Worm (Caenorhabditis elegans) whole organism, mixed stage, embryonic: ENCODE results near the gene T01G5.7.

Experiments
- bed-3 ChIP-seq: fragments of 200-800 bp; sonication (Bioruptor generic); optimal IDR thresholded peaks from 3 replicates; lab custom pipeline; 2018; ENCODE audit warnings: mild to moderate bottlenecking, missing genetic modification characterization, moderate library complexity, missing compliant biosample characterization
- blmp-1 ChIP-seq: fragments of 150-350 bp; optimal IDR thresholded peaks from 2 replicates; lab custom pipeline; 2014; ENCODE audit warnings: missing biosample characterization, missing genetic modification characterization
- ceh-39 ChIP-seq: fragments of 150-350 bp; optimal IDR thresholded peaks from 2 replicates; lab custom pipeline; 2014; ENCODE audit warnings: missing biosample characterization, missing genetic modification characterization
- ceh-43 ChIP-seq: fragments of 200-800 bp; sonication (Bioruptor generic); optimal IDR thresholded peaks from 2 replicates; lab custom pipeline; 2018; ENCODE audit warnings: mild to moderate bottlenecking, missing genetic modification characterization, moderate library complexity, missing compliant biosample characterization
- ces-1 ChIP-seq: fragments of 150-350 bp; optimal IDR thresholded peaks from 2 replicates; lab custom pipeline; 2014; ENCODE audit warnings: missing biosample characterization, missing genetic modification reagents, missing genetic modification characterization
- drap-1 ChIP-seq: fragments of 200-800 bp; sonication (Bioruptor generic); optimal IDR thresholded peaks from 3 replicates; lab custom pipeline; 2018; ENCODE audit warnings: mild to moderate bottlenecking, missing genetic modification characterization, missing compliant biosample characterization
- elt-1 ChIP-seq: sonication (generic microtip); optimal IDR thresholded peaks from 2 replicates; lab custom pipeline; 2017; ENCODE audit warnings: missing genetic modification characterization, mild to moderate bottlenecking, missing compliant biosample characterization, antibody characterized with exemption, moderate library complexity, borderline replicate concordance; ENCODE audit not compliant: insufficient read depth
- flh-1 ChIP-seq: fragments of 200-800 bp; sonication (Bioruptor generic); optimal IDR thresholded peaks from 2 replicates; lab custom pipeline; 2018; ENCODE audit warnings: mild to moderate bottlenecking, missing genetic modification characterization, moderate library complexity, missing compliant biosample characterization
- ham-2 ChIP-seq: fragments of 200-800 bp; sonication (Bioruptor generic); optimal IDR thresholded peaks from 2 replicates; lab custom pipeline; 2018; ENCODE audit warnings: mild to moderate bottlenecking, missing genetic modification characterization, missing compliant biosample characterization
- hlh-1 ChIP-seq: fragments of 150-350 bp; optimal IDR thresholded peaks from 2 replicates; lab custom pipeline; 2014; ENCODE audit warnings: missing biosample characterization, missing genetic modification reagents, missing genetic modification characterization
- lin-13 ChIP-seq: fragments of 150-350 bp; optimal IDR thresholded peaks from 2 replicates; lab custom pipeline; 2014; ENCODE audit warnings: missing biosample characterization, missing genetic modification characterization
- lin-32 ChIP-seq: fragments of 200-800 bp; sonication (Bioruptor generic); optimal IDR thresholded peaks from 2 replicates; lab custom pipeline; 2018; ENCODE audit warnings: mild to moderate bottlenecking, missing genetic modification characterization, missing compliant biosample characterization
- lsy-2 ChIP-seq: fragments of 150-350 bp; optimal IDR thresholded peaks from 2 replicates; lab custom pipeline; 2014; ENCODE audit warnings: missing biosample characterization, missing genetic modification characterization
- mep-1 ChIP-seq: fragments of 150-350 bp; optimal IDR thresholded peaks from 2 replicates; lab custom pipeline; 2017; ENCODE audit warnings: missing biosample characterization, missing genetic modification reagents, missing genetic modification characterization, inconsistent platforms
- mls-2 ChIP-seq: sonication (generic microtip); optimal IDR thresholded peaks from 2 replicates; lab custom pipeline; 2016; ENCODE audit warnings: mild to moderate bottlenecking, missing genetic modification characterization, moderate library complexity, missing compliant biosample characterization
- nhr-12 ChIP-seq: fragments of 150-350 bp; optimal IDR thresholded peaks from 2 replicates; lab custom pipeline; 2014; ENCODE audit warnings: missing biosample characterization, missing genetic modification characterization
- nhr-2 ChIP-seq: fragments of 150-350 bp; optimal IDR thresholded peaks from 2 replicates; lab custom pipeline; 2014; ENCODE audit warnings: missing biosample characterization, missing genetic modification characterization
- nhr-28 ChIP-seq: fragments of 150-350 bp; optimal IDR thresholded peaks from 2 replicates; lab custom pipeline; 2014; ENCODE audit warnings: missing biosample characterization, missing genetic modification characterization
- nhr-76 ChIP-seq: sonication (generic microtip); optimal IDR thresholded peaks from 2 replicates; lab custom pipeline; 2017; ENCODE audit warnings: missing biosample characterization, missing genetic modification characterization
- pha-4 ChIP-seq: fragments of 150-350 bp; optimal IDR thresholded peaks from 2 replicates; lab custom pipeline; 2018; ENCODE audit warnings: missing biosample characterization, missing genetic modification reagents, missing genetic modification characterization
- sem-2 ChIP-seq: fragments of 200-800 bp; sonication (Bioruptor generic); optimal IDR thresholded peaks from 2 replicates; lab custom pipeline; 2018; ENCODE audit warnings: mild to moderate bottlenecking, missing genetic modification characterization, missing compliant biosample characterization
- snpc-4 ChIP-seq: fragments of 150-350 bp; optimal IDR thresholded peaks from 2 replicates; lab custom pipeline; 2014; ENCODE audit warnings: missing biosample characterization, missing genetic modification characterization
- sptf-1 ChIP-seq: sonication (generic microtip); optimal IDR thresholded peaks from 2 replicates; lab custom pipeline; 2017; ENCODE audit warnings: mild to moderate bottlenecking, missing genetic modification characterization, moderate library complexity, missing compliant biosample characterization
- tbx-8 ChIP-seq: fragments of 200-800 bp; sonication (Bioruptor generic); optimal IDR thresholded peaks from 2 replicates; lab custom pipeline; 2018; ENCODE audit warnings: mild to moderate bottlenecking, missing genetic modification characterization, moderate library complexity, missing compliant biosample characterization
- unc-120 ChIP-seq: sonication (generic microtip); optimal IDR thresholded peaks from 2 replicates; lab custom pipeline; 2017; ENCODE audit warnings: missing genetic modification characterization, missing compliant biosample characterization; ENCODE audit not compliant: poor library complexity, severe bottlenecking
- unc-39 ChIP-seq: fragments of 150-350 bp; optimal IDR thresholded peaks from 2 replicates; lab custom pipeline; 2014; ENCODE audit warnings: missing biosample characterization, missing genetic modification characterization
- unc-62 ChIP-seq: fragments of 150-350 bp; optimal IDR thresholded peaks from 2 replicates; lab custom pipeline; 2014; ENCODE audit warnings: missing biosample characterization, missing genetic modification reagents, missing genetic modification characterization
- zip-8 ChIP-seq: fragments of 150-350 bp; optimal IDR thresholded peaks from 2 replicates; lab custom pipeline; 2014; ENCODE audit warnings: missing biosample characterization, missing genetic modification characterization
- ztf-11 ChIP-seq: fragments of 150-350 bp; optimal IDR thresholded peaks from 2 replicates; lab custom pipeline; 2014; ENCODE audit warnings: missing biosample characterization, missing genetic modification characterization

Gene T01G5.7

DNA sequence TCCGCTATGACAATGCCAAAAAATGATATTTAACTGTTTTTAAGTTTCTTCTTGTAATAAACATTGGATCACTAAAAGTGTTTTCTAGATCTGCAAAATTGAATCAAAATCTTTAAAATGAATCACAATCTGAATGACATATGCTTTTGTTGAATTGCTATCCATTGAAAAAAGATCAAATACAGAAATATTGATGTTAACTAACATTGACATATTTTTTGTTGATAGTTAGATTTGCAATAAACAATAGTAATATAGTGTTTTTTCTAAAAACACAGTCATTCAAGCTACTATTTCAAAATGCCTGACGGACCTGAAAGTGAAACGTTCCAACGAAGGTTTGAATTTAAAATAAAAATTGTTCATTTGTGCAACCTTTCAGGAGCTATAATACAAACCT is 38.9 kb downstream of the T01G5.7 start, which contains the start of gene T09F5.2:
T09F5.2 (plus strand) TSS at position 301 of the 400 bp plus-strand sequence.
- TF ChIP-seq zip-8 (tag; lab: Kevin White, UChicago) (no peak), unc-62 (no peak), lin-13 (tag; lab: Kevin White, UChicago) (no peak), ztf-11 (tag; lab: Kevin White, UChicago) (no peak), sem-2 (no peak), sptf-1 (no peak), mls-2 (no peak), snpc-4 (tag; lab: Kevin White, UChicago) (no peak), lin-32 (GFP tag; lab: Kevin White, UChicago) (no peak), elt-1 (tag; lab: Kevin White, UChicago) (no peak), unc-120 (tag; lab: Kevin White, UChicago) (no peak), flh-1 (GFP tag; lab: Kevin White, UChicago) (no peak), tbx-8 (GFP tag; lab: Kevin White, UChicago) (no peak)

- TF ChIP-seq ceh-39 (tag; lab: Kevin White, UChicago) (no peak), nhr-76 (tag; lab: Kevin White, UChicago) (no peak), ham-2 (no peak), pha-4 (tag; lab: Kevin White, UChicago) (no peak), zip-8 (tag; lab: Kevin White, UChicago) (no peak), nhr-28 (tag; lab: Kevin White, UChicago) (no peak), ces-1 (GFP tag; lab: Kevin White, UChicago) (no peak)
- TF ChIP-seq, all 35 proteins: peak for 0
Observed at ce11 chrV:15152010-15152409, 40.2 kb downstream of the T01G5.7 start.

DNA sequence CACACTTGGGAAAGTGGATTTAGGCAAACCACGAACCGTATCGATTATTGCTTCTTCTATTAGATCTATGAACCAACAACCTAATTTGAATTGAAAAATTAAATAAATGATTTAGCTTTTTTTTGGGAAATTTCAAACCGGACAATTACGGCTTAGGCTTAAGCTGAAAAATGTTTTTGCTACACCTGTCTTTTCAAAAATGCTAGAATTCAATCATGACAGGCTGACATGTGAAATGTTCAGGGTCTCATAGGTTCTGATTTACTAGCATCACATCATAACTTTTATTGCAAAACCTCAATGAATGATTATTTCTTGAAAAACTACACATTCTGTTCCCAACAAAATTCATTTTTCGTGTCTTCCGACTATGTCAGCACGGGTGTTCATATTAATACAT is 41.5 kb downstream of the T01G5.7 start, which contains the start of gene srh-55:
srh-55 (plus strand) TSS at position 301 of the 400 bp plus-strand sequence.
- TF ChIP-seq flh-1 (GFP tag; lab: Kevin White, UChicago): no peak
- no peak for TF ChIP-seq nhr-76 (tag; lab: Kevin White, UChicago)
- TF ChIP-seq unc-120 (tag; lab: Kevin White, UChicago): no peak
- TF ChIP-seq ceh-39 (tag; lab: Kevin White, UChicago): no peak
- TF ChIP-seq ceh-43 (GFP tag; lab: Kevin White, UChicago): no peak
- TF ChIP-seq nhr-12: no peak
- TF ChIP-seq tbx-8 (GFP tag; lab: Kevin White, UChicago): no peak
- no peak for TF ChIP-seq snpc-4 (tag; lab: Kevin White, UChicago)
- no peak for TF ChIP-seq pha-4 (tag; lab: Kevin White, UChicago)
- no peak for TF ChIP-seq lin-13 (tag; lab: Kevin White, UChicago)
- TF ChIP-seq unc-62: no peak
- no peak for TF ChIP-seq nhr-28 (tag; lab: Kevin White, UChicago)
- TF ChIP-seq lsy-2 (tag; lab: Kevin White, UChicago): no peak
- TF ChIP-seq sem-2: no peak

- no peak for TF ChIP-seq ces-1 (GFP tag; lab: Kevin White, UChicago)
- no peak for TF ChIP-seq sptf-1
- TF ChIP-seq ham-2: no peak
- no peak for TF ChIP-seq pha-4 (tag; lab: Kevin White, UChicago)
- TF ChIP-seq lin-32 (GFP tag; lab: Kevin White, UChicago): no peak
- TF ChIP-seq nhr-28 (tag; lab: Kevin White, UChicago): no peak
- no peak for TF ChIP-seq nhr-2 (tag; lab: Kevin White, UChicago)
- TF ChIP-seq nhr-76 (tag; lab: Kevin White, UChicago): no peak
- TF ChIP-seq zip-8 (tag; lab: Kevin White, UChicago): no peak
- no peak for TF ChIP-seq bed-3
- TF ChIP-seq mls-2: no peak
- TF ChIP-seq, all 35 proteins: peak for 0
Observed at ce11 chrV:15156504-15156903, 44.7 kb downstream of the T01G5.7 start.

DNA sequence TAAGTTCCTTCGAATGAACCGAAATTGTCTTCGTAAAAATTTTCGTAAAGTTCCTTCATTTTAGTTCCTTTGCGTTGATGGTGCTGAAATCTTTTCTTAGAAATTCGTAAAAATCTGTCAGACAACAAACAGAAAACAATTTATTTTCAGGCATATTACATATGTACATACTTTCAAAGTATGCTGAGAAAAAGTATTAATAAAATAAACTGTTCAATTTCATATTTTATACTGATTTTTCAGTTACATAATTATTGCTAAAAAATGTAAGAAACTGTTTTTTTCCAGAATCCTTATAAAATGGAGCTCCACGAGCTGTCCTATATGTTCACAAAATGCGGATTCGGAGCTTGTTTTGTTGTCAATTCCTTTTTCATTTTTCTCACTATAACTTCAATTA is 46.9 kb downstream of the T01G5.7 start, which contains the start of gene str-45:
str-45 (plus strand) TSS at position 301 of the 400 bp plus-strand sequence.
- TF ChIP-seq lin-13 (tag; lab: Kevin White, UChicago): no peak
- no peak for TF ChIP-seq unc-39
- TF ChIP-seq ces-1 (GFP tag; lab: Kevin White, UChicago): no peak
- no peak for TF ChIP-seq zip-8 (tag; lab: Kevin White, UChicago)
- no peak for TF ChIP-seq drap-1 (GFP tag; lab: Kevin White, UChicago)
- no peak for TF ChIP-seq flh-1 (GFP tag; lab: Kevin White, UChicago)
- no peak for TF ChIP-seq blmp-1 (tag; lab: Kevin White, UChicago)
- no peak for TF ChIP-seq tbx-8 (GFP tag; lab: Kevin White, UChicago)
- no peak for TF ChIP-seq mep-1
- TF ChIP-seq ceh-43 (GFP tag; lab: Kevin White, UChicago): no peak
- no peak for TF ChIP-seq pha-4 (tag; lab: Kevin White, UChicago)
- no peak for TF ChIP-seq sptf-1
- no peak for TF ChIP-seq hlh-1
- TF ChIP-seq nhr-2 (tag; lab: Kevin White, UChicago): no peak
